Fruit fly (Drosophila melanogaster): ENCODE results near the gene CG7514.

Gene CG7514

dm6 chr3L:4692177-4693134 lies 3.9 kb upstream of the CG7514 start, which contains the start of gene RhoGEF64C:
TSS of gene RhoGEF64C (plus strand) at chr3L:4692783.
- TF ChIP-seq noc (tag; optimal IDR thresholded peaks at IDR 0.05): no peak

dm6 chr3L:4691775-4692174 lies 3.2 kb upstream of the CG7514 start:
- no peak for TF ChIP-seq noc (tag; optimal IDR thresholded peaks at IDR 0.05)

dm6 chr3L:4690698-4691097 lies 2.1 kb upstream of the CG7514 start:
- TF ChIP-seq noc (tag; optimal IDR thresholded peaks at IDR 0.05): no peak

- TF ChIP-seq noc (tag; optimal IDR thresholded peaks at IDR 0.05): no peak
Observed at dm6 chr3L:4689970-4690369, 1.4 kb upstream of the CG7514 start, which contains the start of gene CG18418. TSS of gene CG18418 (minus strand) at chr3L:4690070.

dm6 chr3L:4687133-4687532 lies 1.4 kb downstream of the CG7514 start, which contains the start of gene axo:
TSS of gene axo (minus strand) at chr3L:4687317.
- TF ChIP-seq noc (tag; optimal IDR thresholded peaks at IDR 0.05): no peak

dm6 chr3L:4686609-4687008 lies 2.0 kb downstream of the CG7514 start:
- TF ChIP-seq noc (tag; optimal IDR thresholded peaks at IDR 0.05): no peak

- TF ChIP-seq noc (tag; optimal IDR thresholded peaks at IDR 0.05): no peak
Observed at dm6 chr3L:4686050-4686449, 2.5 kb downstream of the CG7514 start.

dm6 chr3L:4684622-4685276 lies 3.8 kb downstream of the CG7514 start:
- TF ChIP-seq noc (tag; optimal IDR thresholded peaks at IDR 0.05): no peak

dm6 chr3L:4679063-4679462 lies 9.5 kb downstream of the CG7514 start:
- no peak for TF ChIP-seq noc (tag; optimal IDR thresholded peaks at IDR 0.05)

- no peak for TF ChIP-seq noc (tag; optimal IDR thresholded peaks at IDR 0.05)
Observed at dm6 chr3L:4677532-4677931, 11.0 kb downstream of the CG7514 start, which contains the start of gene CG34266. TSS of gene CG34266 (plus strand) at chr3L:4677832.

dm6 chr3L:4667289-4667688 lies 21.3 kb downstream of the CG7514 start, which contains the start of gene CG32236:
TSS of gene CG32236 (minus strand) at chr3L:4667389.
- TF ChIP-seq noc (tag; optimal IDR thresholded peaks at IDR 0.05): no peak

dm6 chr3L:4647976-4648375 lies 40.6 kb downstream of the CG7514 start, which contains the start of gene TTLL1B:
TSS of gene TTLL1B (plus strand) at chr3L:4648276.
- TF ChIP-seq noc (tag; optimal IDR thresholded peaks at IDR 0.05): no peak
